Fruit fly (Drosophila melanogaster) whole organism, embryonic: Measurements from ENCODE around the gene gb.

Source experiments
- CG34224 ChIP-seq: fragments of 200-800 bp; sonication (Bioruptor generic); IDR thresholded peaks from 3 replicates; pipeline ENCODE4 v1.3.6; 2022; ENCODE audit warnings: missing biosample characterization, missing genetic modification characterization; ENCODE audit not compliant: partially characterized antibody
- CG5180 ChIP-seq: fragments of 200-800 bp; sonication (Bioruptor generic); optimal IDR thresholded peaks from 3 replicates; lab custom pipeline; 2017; ENCODE audit warnings: missing biosample characterization, missing genetic modification characterization, mild to moderate bottlenecking, moderate library complexity, missing genetic modification reagents
- CG6689 ChIP-seq: fragments of 200-800 bp; sonication (Bioruptor generic); IDR thresholded peaks from 2 replicates; pipeline ENCODE4 v1.3.6; 2022; ENCODE audit warnings: missing biosample characterization, missing genetic modification characterization
- Oaz ChIP-seq: fragments of 200-800 bp; sonication (Bioruptor generic); IDR thresholded peaks from 2 replicates; pipeline ENCODE4 v1.3.6; 2022; ENCODE audit warnings: missing biosample characterization, missing genetic modification characterization
- amos ChIP-seq: fragments of 200-800 bp; sonication (Bioruptor generic); IDR thresholded peaks from 2 replicates; pipeline ENCODE4 v1.3.6; 2022; ENCODE audit warnings: missing biosample characterization, missing genetic modification characterization; ENCODE audit not compliant: partially characterized antibody
- dan ChIP-seq: fragments of 200-800 bp; sonication (Bioruptor generic); IDR thresholded peaks from 2 replicates; pipeline ENCODE4 v1.3.6; 2022; ENCODE audit warnings: missing biosample characterization, missing genetic modification characterization
- pita ChIP-seq: fragments of 200-800 bp; sonication (Bioruptor generic); optimal IDR thresholded peaks from 2 replicates; lab custom pipeline; 2017; ENCODE audit warnings: missing biosample characterization, mild to moderate bottlenecking, missing genetic modification characterization
- salm ChIP-seq: fragments of 200-800 bp; sonication (Bioruptor generic); optimal IDR thresholded peaks from 2 replicates; lab custom pipeline; 2018; ENCODE audit warnings: missing biosample characterization, mild to moderate bottlenecking, missing genetic modification characterization

- TF ChIP-seq CG6689 (GFP tag; lab: Robert Waterston, UW) (no peak), dan (no peak), Oaz (GFP tag; lab: Robert Waterston, UW) (no peak), CG34224 (no peak), CG5180 (GFP tag; lab: Kevin White, UChicago) (no peak), pita (GFP tag; lab: Kevin White, UChicago) (no peak), amos (GFP tag; lab: Robert Waterston, UW) (no peak), salm (tag; lab: Kevin White, UChicago) (no peak)
Observed at dm6 chr3R:27092843-27093242, 19.2 kb downstream of the gb start, which contains the start of gene CG14258.
